Worm (Caenorhabditis elegans) whole organism, L2 larva: ENCODE measurements around the gene C03B1.4.

Source experiments
- egl-27 ChIP-seq: sonication (generic microtip); optimal IDR thresholded peaks from 3 replicates; lab custom pipeline; 2017; ENCODE audit warnings: missing biosample characterization, missing genetic modification reagents, missing genetic modification characterization
- fos-1 ChIP-seq: fragments of 150-350 bp; optimal IDR thresholded peaks from 2 replicates; lab custom pipeline; 2014; ENCODE audit warnings: missing biosample characterization, missing genetic modification characterization
- lsy-2 ChIP-seq, 2 experiments: fragments of 150-350 bp in 1 of 2; sonication (generic microtip) in 1 of 2; optimal IDR thresholded peaks; 2 replicates each; lab custom pipeline; 2014 to 2017; ENCODE audit warnings: missing biosample characterization in 2 of 2, missing genetic modification characterization in 2 of 2

DNA sequence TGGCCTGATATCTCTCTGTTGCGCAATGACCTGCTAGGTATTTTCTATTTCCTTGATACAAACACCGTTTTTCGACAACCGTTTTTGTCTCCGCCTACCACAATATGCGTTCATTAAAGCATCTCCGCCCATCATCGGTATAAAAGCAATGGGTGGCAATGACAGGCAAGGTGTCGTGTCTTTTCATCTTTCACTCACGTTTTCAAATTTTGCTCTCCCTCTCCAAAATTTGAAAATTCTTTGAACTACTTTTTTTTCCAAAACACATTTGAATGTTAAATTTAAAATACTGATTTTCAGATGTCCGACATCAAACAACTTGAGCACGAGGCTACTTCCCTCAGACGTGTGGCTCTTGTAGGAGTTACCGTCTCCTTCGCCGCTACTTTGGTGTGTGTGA, 35.4 kb upstream of the C03B1.4 start, which contains the start of gene col-169:
- TF ChIP-seq lsy-2 (tag; optimal IDR thresholded peaks at IDR 0.05; lab: Kevin White, UChicago) (no peak), egl-27 (no peak), fos-1 (tag; lab: Kevin White, UChicago) (no peak)
